Worm (Caenorhabditis elegans): Measurements from ENCODE around the gene F37A4.3.

F37A4.3 gene

DNA sequence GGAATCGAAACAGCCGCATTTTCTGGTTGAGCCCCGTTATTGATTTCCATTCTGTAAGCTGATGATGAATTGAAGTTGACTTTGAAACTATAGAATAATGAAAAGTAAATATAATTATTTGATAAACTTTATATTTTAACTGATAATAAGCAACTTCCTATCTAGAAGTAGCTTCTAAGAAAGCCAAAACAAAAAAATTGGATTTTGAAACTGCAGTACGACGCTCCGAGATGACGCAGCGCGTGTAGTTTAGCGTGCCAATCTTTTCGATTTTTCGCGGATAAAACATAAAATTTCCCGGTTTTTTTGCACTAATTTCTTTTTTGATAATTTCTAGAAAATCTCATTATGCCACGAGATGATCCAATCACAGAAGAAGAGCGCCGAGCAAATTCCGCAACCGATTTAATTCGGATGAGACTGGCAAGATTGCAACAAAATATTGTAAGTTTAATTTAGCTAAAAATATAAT is 3.9 kb downstream of the F37A4.3 start, which contains the start of the genes bath-41 and F37A4.2:
Gene bath-41 (minus strand): TSS at position 51 of the 472 bp plus-strand sequence.
Gene F37A4.2 (plus strand): TSS at position 247 of the 472 bp plus-strand sequence.
- no peak for TF ChIP-seq ceh-45 (GFP tag; IDR thresholded peaks at IDR 0.05)
- TF ChIP-seq nfya-1 (tag; optimal IDR thresholded peaks at IDR 0.05) = peak; percentile 21
- no peak for TF ChIP-seq sox-4 (tag; optimal IDR thresholded peaks at IDR 0.05)

- no peak for TF ChIP-seq ceh-34 (tag; optimal IDR thresholded peaks at IDR 0.05)
- TF ChIP-seq unc-3 (GFP tag; conservative IDR thresholded peaks at IDR 0.05) = no peak
- TF ChIP-seq unc-3 (tag; optimal IDR thresholded peaks at IDR 0.05) = no peak
- TF ChIP-seq tbx-7 (tag; optimal IDR thresholded peaks at IDR 0.05) = no peak
- no peak for TF ChIP-seq hlh-15 (tag; optimal IDR thresholded peaks at IDR 0.05)
- TF ChIP-seq dmd-4 (tag; optimal IDR thresholded peaks at IDR 0.05; ENCODE audit: borderline replicate concordance) = no peak
- no peak for TF ChIP-seq unc-86 (tag; optimal IDR thresholded peaks at IDR 0.05)
- TF ChIP-seq gmeb-2 (tag; optimal IDR thresholded peaks at IDR 0.05) = no peak
- TF ChIP-seq ama-1 (optimal IDR thresholded peaks at IDR 0.05) = no peak
- TF ChIP-seq sox-2 (GFP tag; IDR thresholded peaks at IDR 0.05) = no peak
- no peak for TF ChIP-seq ceh-6 (GFP tag; optimal IDR thresholded peaks at IDR 0.05)
- TF ChIP-seq sdc-2 (tag; optimal IDR thresholded peaks at IDR 0.05) = no peak
- TF ChIP-seq madf-2 (tag; optimal IDR thresholded peaks at IDR 0.05) = no peak
- TF ChIP-seq fax-1 (tag; optimal IDR thresholded peaks at IDR 0.05) = no peak
- TF ChIP-seq fkh-6 (tag; optimal IDR thresholded peaks at IDR 0.05) = no peak
- TF ChIP-seq hlh-13 (GFP tag; optimal IDR thresholded peaks at IDR 0.05) = no peak
- TF ChIP-seq ref-2 (tag; optimal IDR thresholded peaks at IDR 0.05) = no peak
- TF ChIP-seq elt-4 (tag; optimal IDR thresholded peaks at IDR 0.05) = no peak
- no peak for TF ChIP-seq ceh-48 (tag; optimal IDR thresholded peaks at IDR 0.05)
- TF ChIP-seq F13H6.1 (tag; optimal IDR thresholded peaks at IDR 0.05) = no peak
Observed at ce11 chrIII:6723089-6723488, 4.7 kb downstream of the F37A4.3 start, which contains the start of gene F37A4.1. Gene F37A4.1, plus strand, starts transcription at chrIII:6723389.

- no peak for TF ChIP-seq dve-1 (tag; optimal IDR thresholded peaks at IDR 0.05)
- TF ChIP-seq ceh-9 (tag; optimal IDR thresholded peaks at IDR 0.05) = no peak
- TF ChIP-seq pqm-1 (tag; optimal IDR thresholded peaks at IDR 0.05) = no peak
- TF ChIP-seq odd-2 (tag; optimal IDR thresholded peaks at IDR 0.05) = no peak
- TF ChIP-seq ceh-2 (tag; optimal IDR thresholded peaks at IDR 0.05) = no peak
- no peak for TF ChIP-seq tbx-2 (tag; optimal IDR thresholded peaks at IDR 0.05)
Observed at ce11 chrIII:6725489-6725888, 7.1 kb downstream of the F37A4.3 start, which contains the start of gene wdr-4. Gene wdr-4, plus strand, starts transcription at chrIII:6725789.

ce11 chrIII:6730185-6730850 is 11.9 kb downstream of the F37A4.3 start, which contains the start of the genes Y102E9.5 and odr-4:
Gene Y102E9.5, minus strand, starts transcription at chrIII:6730285.
Gene odr-4, plus strand, starts transcription at chrIII:6730800.
- TF ChIP-seq ceh-9 (tag; optimal IDR thresholded peaks at IDR 0.05) (no peak), lim-6 (tag; optimal IDR thresholded peaks at IDR 0.05) (no peak), odd-2 (tag; optimal IDR thresholded peaks at IDR 0.05) (no peak), lin-11 (tag; optimal IDR thresholded peaks at IDR 0.05) (no peak), unc-3 (GFP tag; conservative IDR thresholded peaks at IDR 0.05) (no peak), unc-3 (tag; optimal IDR thresholded peaks at IDR 0.05) (no peak), ceh-34 (tag; optimal IDR thresholded peaks at IDR 0.05) (no peak), ceh-6 (GFP tag; optimal IDR thresholded peaks at IDR 0.05) (no peak), tbx-2 (tag; optimal IDR thresholded peaks at IDR 0.05) (no peak), ttx-3 (tag; optimal IDR thresholded peaks at IDR 0.05) (no peak), ets-4 (tag; optimal IDR thresholded peaks at IDR 0.05) (no peak), unc-86 (tag; optimal IDR thresholded peaks at IDR 0.05) (no peak), fax-1 (tag; optimal IDR thresholded peaks at IDR 0.05) (no peak)

ce11 chrIII:6731285-6731684 is 12.9 kb downstream of the F37A4.3 start:
- no peak for TF ChIP-seq C38D4.7 (GFP tag; optimal IDR thresholded peaks at IDR 0.05)
- TF ChIP-seq madf-2 (tag; optimal IDR thresholded peaks at IDR 0.05) = no peak
- TF ChIP-seq fkh-6 (tag; optimal IDR thresholded peaks at IDR 0.05) = no peak
- TF ChIP-seq unc-55 (GFP tag; optimal IDR thresholded peaks at IDR 0.05) = no peak
- no peak for TF ChIP-seq hlh-13 (GFP tag; optimal IDR thresholded peaks at IDR 0.05)
- TF ChIP-seq pha-4 (tag; optimal IDR thresholded peaks at IDR 0.05) = no peak
- TF ChIP-seq unc-42 (tag; optimal IDR thresholded peaks at IDR 0.05) = no peak

Measured in whole organism, late embryonic.